Fruit fly (Drosophila melanogaster) S2 (cell line): Measurements from ENCODE around the gene CG43346.

ENCODE experiments used
- CG8478 ChIP-seq: fragments of >200 bp; optimal IDR thresholded peaks from 2 replicates; lab custom pipeline; 2018
- CTCF ChIP-seq, 2 experiments: fragments of >200 bp; optimal IDR thresholded peaks; 2 replicates each; lab custom pipeline; 2018

DNA sequence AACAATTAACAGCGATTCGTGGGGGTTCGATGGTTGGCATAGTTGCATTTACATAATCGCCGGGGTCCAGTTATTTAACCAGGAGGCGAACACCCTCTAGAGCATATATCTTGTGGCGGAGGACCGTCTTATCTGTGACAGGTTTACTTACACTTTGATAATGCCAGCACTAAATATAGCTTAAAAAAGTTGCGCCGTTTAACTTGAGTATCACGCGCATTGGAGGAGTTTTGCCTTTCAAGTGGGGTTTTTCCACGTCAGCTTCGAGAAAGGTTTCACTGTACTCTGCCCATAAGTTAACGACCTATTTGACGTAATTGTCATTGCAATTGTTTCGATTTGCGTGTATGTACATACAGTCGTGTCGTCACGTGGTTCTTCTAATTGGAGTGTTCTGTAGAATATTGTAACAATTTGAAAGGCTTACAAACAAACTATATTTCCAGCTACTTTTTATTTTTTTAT, 811 bp upstream of the CG43346 start:
- TF ChIP-seq CG8478 (lab: Kevin White, UChicago) (no peak), CTCF (optimal IDR thresholded peaks at IDR 0.05; lab: Kevin White, UChicago) (no peak)
